Worm (Caenorhabditis elegans): ENCODE data around the gene ctsa-3.1.

DNA sequence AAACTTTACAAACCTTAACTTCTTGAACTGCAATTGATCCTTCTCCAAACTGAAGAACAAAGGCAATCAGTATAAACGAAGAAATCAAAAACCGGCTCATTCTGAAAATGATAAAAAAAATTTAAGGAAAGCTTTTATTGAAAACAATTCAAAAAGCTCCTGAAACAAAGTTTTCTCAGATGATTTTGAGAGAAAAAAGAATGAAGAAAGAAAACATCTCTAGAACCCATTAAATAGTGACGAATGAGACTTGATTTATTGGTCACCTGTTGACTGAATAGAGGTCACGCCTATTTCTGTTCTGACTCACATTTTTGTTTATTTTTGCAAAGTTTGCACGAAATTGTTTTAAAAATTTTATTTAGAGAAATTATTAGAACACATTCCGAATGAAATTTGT, 21.4 kb upstream of the ctsa-3.1 start, which contains the start of gene E04F6.8:
- no peak for TF ChIP-seq ztf-16 (tag; optimal IDR thresholded peaks at IDR 0.05)
- no peak for TF ChIP-seq ahr-1 (tag; optimal IDR thresholded peaks at IDR 0.05)
- no peak for TF ChIP-seq odd-2 (tag; optimal IDR thresholded peaks at IDR 0.05)

Measured in whole organism, late embryonic.